Fruit fly (Drosophila melanogaster): ENCODE results near the gene pix.
A peak's percentile ranks its signal among the peaks of the same experiment; 100 is the strongest.

dm6 chr3L:8929527-8929926 lies 45.0 kb downstream of the pix start:
- TF ChIP-seq CG9948 (tag; optimal IDR thresholded peaks at IDR 0.05), result peak; percentile 14
- no peak for TF ChIP-seq gl (tag; optimal IDR thresholded peaks at IDR 0.05)
- TF ChIP-seq CG13204 (GFP tag; optimal IDR thresholded peaks at IDR 0.05), result no peak
- no peak for TF ChIP-seq EcR (GFP tag; optimal IDR thresholded peaks at IDR 0.05)
- TF ChIP-seq Ets98B (GFP tag; IDR thresholded peaks at IDR 0.05), result no peak
- no peak for TF ChIP-seq CG15710 (tag; optimal IDR thresholded peaks at IDR 0.05)
- TF ChIP-seq fd96Ca (GFP tag; IDR thresholded peaks at IDR 0.05), result no peak
- no peak for TF ChIP-seq CG14655 (GFP tag; optimal IDR thresholded peaks at IDR 0.05)
- TF ChIP-seq rn (GFP tag; IDR thresholded peaks at IDR 0.05), result no peak

All from whole organism, pupa.